Worm (Caenorhabditis elegans) whole organism, mixed stage, embryonic: Measurements from ENCODE around the gene F25D1.5.

Experiments
- ceh-83 ChIP-seq: fragments of 200-800 bp; sonication (Bioruptor generic); optimal IDR thresholded peaks from 2 replicates; lab custom pipeline; 2018; ENCODE audit warnings: mild to moderate bottlenecking, missing genetic modification characterization, missing compliant biosample characterization
- ces-1 ChIP-seq: fragments of 150-350 bp; optimal IDR thresholded peaks from 2 replicates; lab custom pipeline; 2014; ENCODE audit warnings: missing biosample characterization, missing genetic modification reagents, missing genetic modification characterization
- cnd-1 ChIP-seq: fragments of 200-800 bp; sonication (Bioruptor generic); optimal IDR thresholded peaks from 2 replicates; lab custom pipeline; 2018; ENCODE audit warnings: mild to moderate bottlenecking, missing genetic modification characterization, missing compliant biosample characterization
- elt-1 ChIP-seq: sonication (generic microtip); optimal IDR thresholded peaks from 2 replicates; lab custom pipeline; 2017; ENCODE audit warnings: missing genetic modification characterization, mild to moderate bottlenecking, missing compliant biosample characterization, antibody characterized with exemption, moderate library complexity, borderline replicate concordance; ENCODE audit not compliant: insufficient read depth
- elt-3 ChIP-seq: fragments of 150-350 bp; optimal IDR thresholded peaks from 2 replicates; lab custom pipeline; 2014; ENCODE audit warnings: missing biosample characterization, missing genetic modification characterization
- flh-1 ChIP-seq: fragments of 200-800 bp; sonication (Bioruptor generic); optimal IDR thresholded peaks from 2 replicates; lab custom pipeline; 2018; ENCODE audit warnings: mild to moderate bottlenecking, missing genetic modification characterization, moderate library complexity, missing compliant biosample characterization
- lin-13 ChIP-seq: fragments of 150-350 bp; optimal IDR thresholded peaks from 2 replicates; lab custom pipeline; 2014; ENCODE audit warnings: missing biosample characterization, missing genetic modification characterization
- lin-32 ChIP-seq: fragments of 200-800 bp; sonication (Bioruptor generic); optimal IDR thresholded peaks from 2 replicates; lab custom pipeline; 2018; ENCODE audit warnings: mild to moderate bottlenecking, missing genetic modification characterization, missing compliant biosample characterization
- mep-1 ChIP-seq: fragments of 150-350 bp; optimal IDR thresholded peaks from 2 replicates; lab custom pipeline; 2017; ENCODE audit warnings: missing biosample characterization, missing genetic modification reagents, missing genetic modification characterization, inconsistent platforms
- mls-2 ChIP-seq: sonication (generic microtip); optimal IDR thresholded peaks from 2 replicates; lab custom pipeline; 2016; ENCODE audit warnings: mild to moderate bottlenecking, missing genetic modification characterization, moderate library complexity, missing compliant biosample characterization
- nhr-2 ChIP-seq: fragments of 150-350 bp; optimal IDR thresholded peaks from 2 replicates; lab custom pipeline; 2014; ENCODE audit warnings: missing biosample characterization, missing genetic modification characterization
- tbx-8 ChIP-seq: fragments of 200-800 bp; sonication (Bioruptor generic); optimal IDR thresholded peaks from 2 replicates; lab custom pipeline; 2018; ENCODE audit warnings: mild to moderate bottlenecking, missing genetic modification characterization, moderate library complexity, missing compliant biosample characterization
- unc-39 ChIP-seq: fragments of 150-350 bp; optimal IDR thresholded peaks from 2 replicates; lab custom pipeline; 2014; ENCODE audit warnings: missing biosample characterization, missing genetic modification characterization
- ztf-11 ChIP-seq: fragments of 150-350 bp; optimal IDR thresholded peaks from 2 replicates; lab custom pipeline; 2014; ENCODE audit warnings: missing biosample characterization, missing genetic modification characterization

- TF ChIP-seq unc-39 (tag; lab: Kevin White, UChicago): no peak
- TF ChIP-seq ceh-83 (GFP tag; lab: Kevin White, UChicago): no peak
- no peak for TF ChIP-seq ztf-11 (tag; lab: Kevin White, UChicago)
- no peak for TF ChIP-seq elt-3 (tag; lab: Kevin White, UChicago)
- no peak for TF ChIP-seq lin-13 (tag; lab: Kevin White, UChicago)
- TF ChIP-seq mep-1 (tag; lab: Kevin White, UChicago): no peak
- TF ChIP-seq tbx-8: no peak
- no peak for TF ChIP-seq ces-1 (GFP tag; lab: Kevin White, UChicago)
- no peak for TF ChIP-seq nhr-2 (tag; lab: Kevin White, UChicago)
- TF ChIP-seq mls-2 (tag; lab: Kevin White, UChicago): no peak
- TF ChIP-seq cnd-1 (tag; lab: Kevin White, UChicago): no peak
- TF ChIP-seq lin-32 (GFP tag; lab: Kevin White, UChicago): no peak
- no peak for TF ChIP-seq flh-1 (GFP tag; lab: Kevin White, UChicago)
- TF ChIP-seq elt-1 (tag; lab: Kevin White, UChicago): no peak
These were observed 45.3 kb downstream of the F25D1.5 start, which contains the start of gene C35A5.3 for ce11 chrV:10501295-10501694.
